Worm (Caenorhabditis elegans) whole organism, late embryonic: ENCODE data around the gene F18A12.7.

Source experiments
- C08G9.2 ChIP-seq: sonication (generic microtip); optimal IDR thresholded peaks from 2 replicates; lab custom pipeline; 2016; ENCODE audit warnings: mild to moderate bottlenecking, missing genetic modification characterization, moderate library complexity, missing compliant biosample characterization
- F13H6.1 ChIP-seq: sonication (generic microtip); optimal IDR thresholded peaks from 2 replicates; lab custom pipeline; 2016; ENCODE audit warnings: missing genetic modification characterization, missing compliant biosample characterization
- K02D7.2 ChIP-seq: sonication (generic microtip); optimal IDR thresholded peaks from 2 replicates; lab custom pipeline; 2017; ENCODE audit warnings: mild to moderate bottlenecking, missing genetic modification characterization, missing compliant biosample characterization
- K09A11.1 ChIP-seq: sonication (generic microtip); optimal IDR thresholded peaks from 2 replicates; lab custom pipeline; 2017; ENCODE audit warnings: antibody characterized with exemption, mild to moderate bottlenecking, missing genetic modification characterization, missing compliant biosample characterization; ENCODE audit not compliant: insufficient read depth
- T23F11.4 ChIP-seq: fragments of 200-800 bp; sonication (Bioruptor generic); optimal IDR thresholded peaks from 2 replicates; lab custom pipeline; 2018; ENCODE audit warnings: mild to moderate bottlenecking, missing genetic modification characterization, missing compliant biosample characterization
- ama-1 ChIP-seq: fragments of 150-350 bp; optimal IDR thresholded peaks from 2 replicates; lab custom pipeline; 2014
- ceh-18 ChIP-seq: sonication (generic microtip); optimal IDR thresholded peaks from 2 replicates; lab custom pipeline; 2016; ENCODE audit warnings: missing genetic modification characterization, missing compliant biosample characterization
- ceh-19 ChIP-seq: fragments of 200-800 bp; sonication (Bioruptor generic); optimal IDR thresholded peaks from 2 replicates; lab custom pipeline; 2018; ENCODE audit warnings: mild to moderate bottlenecking, missing genetic modification characterization, missing compliant biosample characterization
- ceh-22 ChIP-seq: sonication (generic microtip); optimal IDR thresholded peaks from 2 replicates; lab custom pipeline; 2017; ENCODE audit warnings: missing biosample characterization, missing genetic modification characterization
- ceh-24 ChIP-seq: sonication (generic microtip); optimal IDR thresholded peaks from 2 replicates; lab custom pipeline; 2016; ENCODE audit warnings: mild to moderate bottlenecking, missing genetic modification characterization, missing compliant biosample characterization
- ceh-30 ChIP-seq: fragments of 150-350 bp; optimal IDR thresholded peaks from 2 replicates; lab custom pipeline; 2014; ENCODE audit warnings: missing biosample characterization, missing genetic modification characterization
- ceh-31 ChIP-seq: sonication (generic microtip); optimal IDR thresholded peaks from 2 replicates; lab custom pipeline; 2016; ENCODE audit warnings: missing genetic modification characterization, missing compliant biosample characterization
- ceh-48 ChIP-seq: sonication (generic microtip); optimal IDR thresholded peaks from 2 replicates; lab custom pipeline; 2016; ENCODE audit warnings: missing genetic modification characterization, inconsistent platforms, missing compliant biosample characterization
- elt-4 ChIP-seq: sonication (generic microtip); optimal IDR thresholded peaks from 2 replicates; lab custom pipeline; 2016; ENCODE audit warnings: missing genetic modification characterization, missing compliant biosample characterization
- eyg-1 ChIP-seq: sonication (generic microtip); optimal IDR thresholded peaks from 2 replicates; lab custom pipeline; 2016; ENCODE audit warnings: missing genotype, missing genetic modification characterization, missing compliant biosample characterization
- fkh-6 ChIP-seq: sonication (generic microtip); optimal IDR thresholded peaks from 2 replicates; lab custom pipeline; 2016; ENCODE audit warnings: missing genetic modification characterization, missing compliant biosample characterization
- hlh-13 ChIP-seq: fragments of 200-800 bp; sonication (Bioruptor generic); optimal IDR thresholded peaks from 2 replicates; lab custom pipeline; 2018; ENCODE audit warnings: mild to moderate bottlenecking, missing genetic modification characterization, missing compliant biosample characterization
- lim-6 ChIP-seq: sonication (generic microtip); optimal IDR thresholded peaks from 2 replicates; lab custom pipeline; 2016; ENCODE audit warnings: missing genetic modification characterization, missing compliant biosample characterization
- nfya-1 ChIP-seq: sonication (generic microtip); optimal IDR thresholded peaks from 2 replicates; lab custom pipeline; 2017; ENCODE audit warnings: missing genetic modification characterization, mild to moderate bottlenecking, missing compliant biosample characterization, antibody characterized with exemption, moderate library complexity
- pat-9 ChIP-seq: fragments of 200-800 bp; sonication (Bioruptor generic); optimal IDR thresholded peaks from 2 replicates; lab custom pipeline; 2018; ENCODE audit warnings: mild to moderate bottlenecking, missing genetic modification characterization, moderate library complexity, missing compliant biosample characterization
- ref-2 ChIP-seq: sonication (generic microtip); optimal IDR thresholded peaks from 2 replicates; lab custom pipeline; 2016; ENCODE audit warnings: missing genetic modification characterization, missing compliant biosample characterization
- rnt-1 ChIP-seq: sonication (generic microtip); optimal IDR thresholded peaks from 2 replicates; lab custom pipeline; 2016; ENCODE audit warnings: missing genetic modification characterization, missing compliant biosample characterization
- tbx-2 ChIP-seq: sonication (generic microtip); optimal IDR thresholded peaks from 2 replicates; lab custom pipeline; 2016; ENCODE audit warnings: missing genetic modification characterization, missing compliant biosample characterization
- tbx-7 ChIP-seq: sonication (generic microtip); optimal IDR thresholded peaks from 2 replicates; lab custom pipeline; 2016; ENCODE audit warnings: missing genotype, missing genetic modification characterization, missing compliant biosample characterization
- unc-42 ChIP-seq: sonication (generic microtip); optimal IDR thresholded peaks from 2 replicates; lab custom pipeline; 2016; ENCODE audit warnings: missing genotype, missing genetic modification characterization, missing compliant biosample characterization
- ztf-16 ChIP-seq: sonication (generic microtip); optimal IDR thresholded peaks from 2 replicates; lab custom pipeline; 2017; ENCODE audit warnings: missing genetic modification characterization, missing compliant biosample characterization

Gene F18A12.7

DNA sequence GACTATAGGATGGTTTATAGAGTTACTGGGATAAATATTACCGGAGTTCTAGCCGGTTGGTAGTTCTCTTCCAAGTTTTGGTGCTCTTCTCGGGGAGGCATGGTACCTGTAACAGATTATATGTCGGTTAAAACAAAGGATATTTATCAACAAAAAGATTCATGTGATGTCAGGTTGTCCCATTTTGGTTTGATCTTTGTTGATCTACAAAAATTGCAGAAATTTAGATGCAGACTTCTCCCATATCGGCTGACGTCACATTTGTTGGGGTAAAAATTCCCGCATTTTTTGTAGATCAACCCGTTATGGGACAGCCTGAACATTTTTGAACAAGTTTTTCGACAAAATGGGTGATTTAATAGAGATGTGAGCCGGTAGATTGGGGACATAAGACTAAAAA, 46.2 kb downstream of the F18A12.7 start, which contains the start of gene Y49F6C.7:
Gene Y49F6C.7, minus strand, starts transcription at position 101 of the 400 bp plus-strand sequence.
- TF ChIP-seq ama-1 (lab: Kevin White, UChicago) (no peak), ceh-18 (no peak), ztf-16 (tag; lab: Kevin White, UChicago) (no peak), rnt-1 (tag; lab: Kevin White, UChicago) (no peak), F13H6.1 (tag; lab: Kevin White, UChicago) (no peak), ceh-48 (tag; lab: Kevin White, UChicago) (no peak), tbx-2 (tag; lab: Kevin White, UChicago) (no peak), K02D7.2 (tag; lab: Kevin White, UChicago) (no peak), ceh-22 (tag; lab: Kevin White, UChicago) (no peak), ceh-19 (GFP tag; lab: Kevin White, UChicago) (no peak), tbx-7 (tag; lab: Kevin White, UChicago) (no peak), hlh-13 (GFP tag; lab: Kevin White, UChicago) (no peak)

DNA sequence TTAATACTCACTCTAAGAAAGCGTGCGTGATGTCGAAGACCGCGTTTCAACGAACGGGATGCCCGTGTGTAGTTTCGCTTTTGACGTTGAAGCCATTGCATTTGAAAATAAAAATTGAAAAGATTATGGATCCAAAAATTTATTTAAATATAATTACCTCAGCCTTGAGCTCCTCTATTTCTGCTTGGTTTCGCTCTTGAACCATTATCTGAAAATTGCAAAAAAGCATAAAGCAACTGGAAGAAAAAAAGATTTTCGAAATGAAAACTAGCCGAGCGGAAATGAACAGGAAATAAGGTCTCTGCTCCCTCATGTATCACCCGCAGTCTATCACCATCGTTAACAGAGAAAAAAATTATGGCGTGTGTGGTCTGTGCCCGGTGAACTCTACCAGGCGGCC, 47.2 kb downstream of the F18A12.7 start, which contains the start of gene Y49F6C.6:
Gene Y49F6C.6, minus strand, starts transcription at position 101 of the 400 bp plus-strand sequence.
- no peak for TF ChIP-seq eyg-1 (tag; lab: Kevin White, UChicago)
- TF ChIP-seq K09A11.1: no peak
- no peak for TF ChIP-seq ceh-30
- no peak for TF ChIP-seq tbx-2 (tag; lab: Kevin White, UChicago)
- no peak for TF ChIP-seq ceh-48 (tag; lab: Kevin White, UChicago)
- no peak for TF ChIP-seq nfya-1 (tag; lab: Kevin White, UChicago)
- TF ChIP-seq unc-42 (tag; lab: Kevin White, UChicago): no peak
- no peak for TF ChIP-seq C08G9.2
- no peak for TF ChIP-seq ref-2
- TF ChIP-seq elt-4: no peak
- TF ChIP-seq ceh-31: no peak
- TF ChIP-seq fkh-6 (tag; lab: Kevin White, UChicago): no peak
- no peak for TF ChIP-seq ceh-24 (tag; lab: Kevin White, UChicago)
- TF ChIP-seq pat-9 (tag; lab: Kevin White, UChicago): no peak
- no peak for TF ChIP-seq lim-6 (tag; lab: Kevin White, UChicago)
- TF ChIP-seq T23F11.4: no peak
